Fruit fly (Drosophila melanogaster) whole organism, embryonic: ENCODE measurements around the gene Aasdh.

ENCODE experiments used
- Blimp-1 ChIP-seq: fragments of 200-800 bp; sonication (Bioruptor generic); optimal IDR thresholded peaks from 3 replicates; lab custom pipeline; 2018; ENCODE audit warnings: missing biosample characterization, missing genetic modification characterization, mild to moderate bottlenecking, moderate library complexity, missing genetic modification reagents
- CG11398 ChIP-seq: fragments of 200-800 bp; sonication (Bioruptor generic); optimal IDR thresholded peaks from 2 replicates; lab custom pipeline; 2016; ENCODE audit warnings: missing biosample characterization, missing genetic modification characterization
- CG11504 ChIP-seq: fragments of 200-800 bp; sonication (Bioruptor generic); optimal IDR thresholded peaks from 3 replicates; lab custom pipeline; 2019; ENCODE audit warnings: missing biosample characterization, mild to moderate bottlenecking, missing genetic modification characterization, moderate library complexity
- CG12236 ChIP-seq: fragments of 200-800 bp; sonication (Bioruptor generic); optimal IDR thresholded peaks from 2 replicates; lab custom pipeline; 2016; ENCODE audit warnings: missing biosample characterization, missing genetic modification characterization
- CG12744 ChIP-seq: fragments of 200-800 bp; sonication (Bioruptor generic); optimal IDR thresholded peaks from 2 replicates; lab custom pipeline; 2016; ENCODE audit warnings: missing biosample characterization, missing genetic modification characterization
- CG17359 ChIP-seq: fragments of 200-800 bp; sonication (Bioruptor generic); optimal IDR thresholded peaks from 3 replicates; lab custom pipeline; 2018; ENCODE audit warnings: missing biosample characterization, mild to moderate bottlenecking, missing genetic modification characterization, moderate library complexity
- CG18262 ChIP-seq: fragments of 200-800 bp; optimal IDR thresholded peaks from 3 replicates; lab custom pipeline; 2019; ENCODE audit warnings: missing biosample characterization, mild to moderate bottlenecking, missing genetic modification characterization, moderate library complexity
- CG2129 ChIP-seq: fragments of 200-800 bp; sonication (Bioruptor generic); IDR thresholded peaks from 2 replicates; pipeline ENCODE4 v1.3.6; 2022; ENCODE audit warnings: missing biosample characterization, missing genetic modification characterization; ENCODE audit not compliant: partially characterized antibody
- CG3726 ChIP-seq: fragments of 200-800 bp; sonication (Bioruptor generic); IDR thresholded peaks from 3 replicates; pipeline ENCODE4, ENCODE4 v1.3.6; 2022; ENCODE audit warnings: missing biosample characterization, missing genetic modification characterization
- CG42726 ChIP-seq: fragments of 200-800 bp; sonication (Bioruptor generic); IDR thresholded peaks from 2 replicates; pipeline ENCODE4 v1.3.6; 2022; ENCODE audit warnings: missing biosample characterization, missing genetic modification characterization; ENCODE audit not compliant: partially characterized antibody
- CG43689 ChIP-seq: fragments of 200-800 bp; sonication (Bioruptor generic); IDR thresholded peaks from 2 replicates; pipeline ENCODE4 v1.3.6; 2022; ENCODE audit warnings: missing biosample characterization, missing genetic modification characterization
- CG4820 ChIP-seq: fragments of 200-800 bp; sonication (Bioruptor generic); optimal IDR thresholded peaks from 3 replicates; lab custom pipeline; 2016; ENCODE audit warnings: missing biosample characterization, missing genetic modification characterization
- CG5245 ChIP-seq: fragments of 200-800 bp; sonication (Bioruptor generic); optimal IDR thresholded peaks from 3 replicates; lab custom pipeline; 2016; ENCODE audit warnings: missing biosample characterization, missing genetic modification characterization
- CG6175 ChIP-seq: fragments of 200-800 bp; sonication (Bioruptor generic); IDR thresholded peaks from 3 replicates; pipeline ENCODE4 v1.3.6; 2022; ENCODE audit warnings: missing biosample characterization, missing genetic modification characterization
- CG6254 ChIP-seq: fragments of 200-800 bp; sonication (Bioruptor generic); optimal IDR thresholded peaks from 3 replicates; lab custom pipeline; 2017; ENCODE audit warnings: mild to moderate bottlenecking, missing biosample characterization, missing genetic modification reagents, missing genetic modification characterization
- CG6813 ChIP-seq: fragments of 200-800 bp; sonication (Bioruptor generic); optimal IDR thresholded peaks from 2 replicates; lab custom pipeline; 2017; ENCODE audit warnings: missing biosample characterization, missing genetic modification characterization, mild to moderate bottlenecking, moderate library complexity, missing genetic modification reagents
- CG8089 ChIP-seq: fragments of 200-800 bp; sonication (Bioruptor generic); optimal IDR thresholded peaks from 3 replicates; lab custom pipeline; 2016; ENCODE audit warnings: missing biosample characterization, missing genetic modification characterization
- D19A ChIP-seq: fragments of 200-800 bp; optimal IDR thresholded peaks from 3 replicates; lab custom pipeline; 2019; ENCODE audit warnings: missing biosample characterization, mild to moderate bottlenecking, missing genetic modification characterization, moderate library complexity
- Dad ChIP-seq: fragments of 200-800 bp; sonication (Bioruptor generic); optimal IDR thresholded peaks from 3 replicates; lab custom pipeline; 2016; ENCODE audit warnings: missing biosample characterization, missing genetic modification characterization
- Deaf1 ChIP-seq: fragments of 200-800 bp; optimal IDR thresholded peaks from 3 replicates; lab custom pipeline; 2019; ENCODE audit warnings: missing biosample characterization, mild to moderate bottlenecking, missing genetic modification characterization, moderate library complexity
- Doc2 ChIP-seq: fragments of 200-800 bp; sonication (Bioruptor generic); IDR thresholded peaks from 2 replicates; pipeline ENCODE4 v1.3.6; 2022; ENCODE audit warnings: missing biosample characterization, missing genetic modification characterization
- E2f1 ChIP-seq: fragments of 200-800 bp; sonication (Bioruptor generic); IDR thresholded peaks from 2 replicates; pipeline ENCODE4 v1.3.6; 2022; ENCODE audit warnings: missing biosample characterization, missing genetic modification characterization
- HLHmδ ChIP-seq: fragments of 200-800 bp; sonication (Bioruptor generic); optimal IDR thresholded peaks from 2 replicates; lab custom pipeline; 2018; ENCODE audit warnings: missing biosample characterization, mild to moderate bottlenecking, missing genetic modification characterization, moderate library complexity
- Hr78 ChIP-seq, 2 experiments: fragments of 200-800 bp in 1 of 2; fragments of >200 bp in 1 of 2; sonication (Bioruptor generic) in 1 of 2; optimal IDR thresholded peaks; 2 replicates each; lab custom pipeline; 2017 to 2019; ENCODE audit warnings: missing biosample characterization in 2 of 2, missing genetic modification characterization in 2 of 2, mild to moderate bottlenecking in 1 of 2, moderate library complexity in 1 of 2
- Med ChIP-seq: fragments of 200-800 bp; sonication (Bioruptor generic); peaks from one replicate; lab custom pipeline; 2016; ENCODE audit warnings: missing biosample characterization, missing genetic modification characterization, mild to moderate bottlenecking, inconsistent platforms, moderate library complexity
- Mrtf ChIP-seq: fragments of 200-800 bp; sonication (Bioruptor generic); IDR thresholded peaks from 3 replicates; pipeline ENCODE4 v1.3.6; 2022; ENCODE audit warnings: missing biosample characterization, missing genetic modification characterization
- Oli ChIP-seq: fragments of 200-800 bp; sonication (Bioruptor generic); optimal IDR thresholded peaks from 2 replicates; lab custom pipeline; 2018; ENCODE audit warnings: missing biosample characterization, mild to moderate bottlenecking, missing genetic modification characterization, moderate library complexity
- Spps ChIP-seq: fragments of 200-800 bp; sonication (Bioruptor generic); optimal IDR thresholded peaks from 2 replicates; lab custom pipeline; 2018; ENCODE audit warnings: missing biosample characterization, mild to moderate bottlenecking, missing genetic modification characterization
- Stat92E ChIP-seq, 3 experiments: fragments of >200 bp in 2 of 3; fragments of 200-800 bp in 1 of 3; sonication (Bioruptor generic) in 1 of 3; optimal IDR thresholded peaks; 2 replicates each; lab custom pipeline; 2017 to 2019; ENCODE audit warnings: missing biosample characterization in 3 of 3, missing genetic modification characterization in 3 of 3, mild to moderate bottlenecking in 1 of 3, moderate library complexity in 1 of 3
- br ChIP-seq: fragments of >200 bp; optimal IDR thresholded peaks from 2 replicates; lab custom pipeline; 2017
- cg ChIP-seq: fragments of 200-800 bp; sonication (Bioruptor generic); optimal IDR thresholded peaks from 3 replicates; lab custom pipeline; 2019; ENCODE audit warnings: missing biosample characterization, mild to moderate bottlenecking, missing genetic modification characterization, moderate library complexity
- chif ChIP-seq, 2 experiments: fragments of 200-800 bp; sonication (Bioruptor generic); optimal IDR thresholded peaks; 3 replicates each; lab custom pipeline; 2016; ENCODE audit warnings: missing biosample characterization in 2 of 2, missing genetic modification characterization in 2 of 2
- dysf ChIP-seq: fragments of 200-800 bp; sonication (Bioruptor generic); IDR thresholded peaks from 3 replicates; pipeline ENCODE4 v1.3.6; 2022; ENCODE audit warnings: missing biosample characterization, missing genetic modification characterization
- esg ChIP-seq: fragments of 200-800 bp; sonication (Bioruptor generic); conservative IDR thresholded peaks from 2 replicates; pipeline ENCODE4 v1.3.6; 2022; ENCODE audit warnings: missing biosample characterization, missing genetic modification characterization
- eve ChIP-seq, 2 experiments: fragments of >200 bp; optimal IDR thresholded peaks; 2 replicates each; lab custom pipeline; 2017; ENCODE audit warnings: missing biosample characterization in 2 of 2, missing genetic modification characterization in 2 of 2
- exex ChIP-seq: fragments of 200-800 bp; sonication (Bioruptor generic); optimal IDR thresholded peaks from 4 replicates; lab custom pipeline; 2018; ENCODE audit warnings: missing biosample characterization, mild to moderate bottlenecking, missing genetic modification characterization, moderate library complexity
- eyg ChIP-seq: fragments of 200-800 bp; sonication (Bioruptor generic); optimal IDR thresholded peaks from 3 replicates; lab custom pipeline; 2016; ENCODE audit warnings: missing biosample characterization, missing genetic modification characterization
- gcm2 ChIP-seq: fragments of 200-800 bp; sonication (Bioruptor generic); optimal IDR thresholded peaks from 2 replicates; lab custom pipeline; 2016; ENCODE audit warnings: missing biosample characterization, missing genetic modification characterization
- gem ChIP-seq: fragments of 200-800 bp; sonication (Bioruptor generic); optimal IDR thresholded peaks from 2 replicates; lab custom pipeline; 2019; ENCODE audit warnings: missing biosample characterization, mild to moderate bottlenecking, missing genetic modification characterization, moderate library complexity
- grn ChIP-seq: fragments of 200-800 bp; sonication (Bioruptor generic); optimal IDR thresholded peaks from 3 replicates; lab custom pipeline; 2017; ENCODE audit warnings: missing biosample characterization, missing genetic modification characterization
- lab ChIP-seq: fragments of 200-800 bp; sonication (Bioruptor generic); optimal IDR thresholded peaks from 3 replicates; lab custom pipeline; 2017; ENCODE audit warnings: missing biosample characterization, missing genetic modification characterization, mild to moderate bottlenecking, moderate library complexity, missing genetic modification reagents
- lmd ChIP-seq: fragments of 200-800 bp; sonication (Bioruptor generic); IDR thresholded peaks from 2 replicates; pipeline ENCODE4 v1.3.6; 2022; ENCODE audit warnings: missing biosample characterization, missing genetic modification characterization
- oc ChIP-seq: fragments of 200-800 bp; sonication (Bioruptor generic); optimal IDR thresholded peaks from 2 replicates; lab custom pipeline; 2018; ENCODE audit warnings: missing biosample characterization, mild to moderate bottlenecking, missing genetic modification characterization, moderate library complexity
- phol ChIP-seq: fragments of 200-800 bp; sonication (Bioruptor generic); optimal IDR thresholded peaks from 3 replicates; lab custom pipeline; 2018; ENCODE audit warnings: missing biosample characterization, mild to moderate bottlenecking, missing genetic modification characterization, moderate library complexity
- run ChIP-seq: fragments of 200-800 bp; sonication (Bioruptor generic); optimal IDR thresholded peaks from 3 replicates; lab custom pipeline; 2018; ENCODE audit warnings: missing biosample characterization, mild to moderate bottlenecking, missing genetic modification characterization
- slou ChIP-seq: fragments of 200-800 bp; sonication (Bioruptor generic); optimal IDR thresholded peaks from 3 replicates; lab custom pipeline; 2016; ENCODE audit warnings: missing biosample characterization, missing genetic modification characterization
- sna ChIP-seq: fragments of 200-800 bp; sonication (Bioruptor generic); IDR thresholded peaks from 2 replicates; pipeline ENCODE4 v1.3.6; 2022; ENCODE audit warnings: missing biosample characterization, missing genetic modification characterization; ENCODE audit not compliant: partially characterized antibody
- tin ChIP-seq: fragments of 200-800 bp; sonication (Bioruptor generic); optimal IDR thresholded peaks from 3 replicates; lab custom pipeline; 2016; ENCODE audit warnings: missing biosample characterization, missing genetic modification characterization
- tio ChIP-seq: fragments of 200-800 bp; sonication (Bioruptor generic); optimal IDR thresholded peaks from 2 replicates; lab custom pipeline; 2017; ENCODE audit warnings: missing biosample characterization, missing genetic modification characterization, inconsistent platforms
- trem ChIP-seq: fragments of 200-800 bp; optimal IDR thresholded peaks from 3 replicates; lab custom pipeline; 2019; ENCODE audit warnings: missing biosample characterization, mild to moderate bottlenecking, missing genetic modification characterization, moderate library complexity
- usp ChIP-seq: fragments of >200 bp; optimal IDR thresholded peaks from 2 replicates; lab custom pipeline; 2017; ENCODE audit warnings: missing biosample characterization, missing genetic modification characterization
- wor ChIP-seq: fragments of 200-800 bp; sonication (Bioruptor generic); IDR thresholded peaks from 2 replicates; pipeline ENCODE4 v1.3.6; 2022; ENCODE audit warnings: missing biosample characterization, missing genetic modification characterization
- zen2 ChIP-seq: fragments of 200-800 bp; sonication (Bioruptor generic); IDR thresholded peaks from 3 replicates; pipeline ENCODE4 v1.3.6; 2022; ENCODE audit warnings: missing biosample characterization, missing genetic modification characterization; ENCODE audit not compliant: partially characterized antibody

Gene Aasdh

dm6 chr2L:8451497-8451896 lies 2.1 kb upstream of the Aasdh start (continued):
- no peak for TF ChIP-seq CG11398
- no peak for TF ChIP-seq Oli (tag; lab: Kevin White, UChicago)
- TF ChIP-seq wor (GFP tag; lab: Robert Waterston, UW): no peak
- TF ChIP-seq Hr78 (GFP tag; optimal IDR thresholded peaks at IDR 0.05; lab: Kevin White, UChicago): peak in 1 of 2 experiments; percentile 73
- TF ChIP-seq tio: no peak
- no peak for TF ChIP-seq Deaf1
- no peak for TF ChIP-seq Spps (tag; lab: Kevin White, UChicago)
- peak; percentile 100 for TF ChIP-seq grn (GFP tag; lab: Kevin White, UChicago)
- TF ChIP-seq CG6175: no peak
- TF ChIP-seq CG17359 (tag; lab: Kevin White, UChicago): no peak
- no peak for TF ChIP-seq usp (GFP tag; lab: Kevin White, UChicago)
- no peak for TF ChIP-seq dysf (GFP tag; lab: Robert Waterston, UW)
- TF ChIP-seq CG2129: no peak
- TF ChIP-seq zen2: no peak
- no peak for TF ChIP-seq phol
- no peak for TF ChIP-seq oc
- TF ChIP-seq E2f1 (GFP tag; lab: Robert Waterston, UW): no peak
- no peak for TF ChIP-seq lmd
- peak; percentile 7 for TF ChIP-seq CG6813 (GFP tag; lab: Kevin White, UChicago)
- TF ChIP-seq Mrtf: no peak
- TF ChIP-seq CG3726 (GFP tag; lab: Robert Waterston, UW): no peak
- no peak for TF ChIP-seq CG12236
- peak; percentile 98 for TF ChIP-seq exex
- TF ChIP-seq CG43689 (GFP tag; lab: Robert Waterston, UW): no peak
- TF ChIP-seq chif (GFP tag; optimal IDR thresholded peaks at IDR 0.05; lab: Kevin White, UChicago): no peak
- no peak for TF ChIP-seq gem (tag; lab: Kevin White, UChicago)
- TF ChIP-seq run (tag; lab: Kevin White, UChicago): no peak
- no peak for TF ChIP-seq CG11504 (tag; lab: Kevin White, UChicago)
- no peak for TF ChIP-seq Stat92E (GFP tag; optimal IDR thresholded peaks at IDR 0.05; lab: Kevin White, UChicago)
- TF ChIP-seq Med: no peak
- TF ChIP-seq sna (GFP tag; lab: Robert Waterston, UW): no peak
- TF ChIP-seq CG5245 (GFP tag; lab: Kevin White, UChicago): no peak
- no peak for TF ChIP-seq eyg
- TF ChIP-seq CG12744 (GFP tag; lab: Kevin White, UChicago): no peak
- no peak for TF ChIP-seq Blimp-1 (GFP tag; lab: Kevin White, UChicago)
- TF ChIP-seq tin (GFP tag; lab: Kevin White, UChicago): no peak
- no peak for TF ChIP-seq Doc2 (GFP tag; lab: Robert Waterston, UW)
- no peak for TF ChIP-seq Dad (GFP tag; lab: Kevin White, UChicago)
- TF ChIP-seq lab: no peak
- no peak for TF ChIP-seq br (lab: Kevin White, UChicago)
- no peak for TF ChIP-seq trem

- TF ChIP-seq gcm2 (no peak), cg (no peak), CG11504 (tag; lab: Kevin White, UChicago) (no peak), HLHmδ (GFP tag; lab: Kevin White, UChicago) (no peak), CG42726 (GFP tag; lab: Robert Waterston, UW) (no peak), CG18262 (tag; lab: Kevin White, UChicago) (no peak), CG8089 (no peak), eve (GFP tag; optimal IDR thresholded peaks at IDR 0.05; lab: Kevin White, UChicago) (no peak), slou (GFP tag; lab: Kevin White, UChicago) (no peak), CG4820 (GFP tag; lab: Kevin White, UChicago) (no peak), D19A (tag; lab: Kevin White, UChicago) (no peak), esg (GFP tag; lab: Robert Waterston, UW) (no peak), CG6254 (GFP tag; lab: Kevin White, UChicago) (no peak)
- TF ChIP-seq, all 482 proteins: peak for 0
These were observed 7.2 kb downstream of the Aasdh start, which contains the start of gene CG31897 for dm6 chr2L:8442147-8442546. Gene CG31897 (plus strand): TSS chr2L:8442447.
